Fruit fly (Drosophila melanogaster): ENCODE data around the gene Graf.

The Graf gene

DNA sequence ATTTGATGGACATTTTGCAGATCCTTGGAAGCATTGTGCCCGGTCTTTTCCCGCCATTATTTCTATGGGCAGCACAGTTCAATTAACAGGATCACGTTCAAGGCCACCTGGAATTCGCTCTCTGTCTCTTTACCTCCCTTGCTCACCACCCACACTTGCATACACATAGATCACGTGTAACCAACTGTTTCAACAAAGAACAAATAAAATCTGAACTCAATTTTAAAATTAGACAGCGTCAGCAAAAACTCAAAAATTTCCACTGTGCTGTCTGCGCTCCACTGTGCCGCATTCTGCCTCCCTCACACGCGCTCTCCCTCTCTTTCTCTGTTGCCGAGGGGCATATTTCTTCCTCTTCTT lies 50.9 kb downstream of the Graf start (continued):
- TF ChIP-seq CG14860 (GFP tag; IDR thresholded peaks at IDR 0.05; ENCODE audit: partially characterized antibody) (no peak), CG15269 (tag; optimal IDR thresholded peaks at IDR 0.05) (peak; percentile 35), CG11456 (GFP tag; IDR thresholded peaks at IDR 0.05) (peak; percentile 52; the same call in 1 of the 3 replicates), CG2120 (GFP tag; optimal IDR thresholded peaks at IDR 0.05) (peak; percentile 8), bab2 (GFP tag; optimal IDR thresholded peaks at IDR 0.05) (no peak), grau (tag; optimal IDR thresholded peaks at IDR 0.05) (peak; percentile 14), sug (tag; optimal IDR thresholded peaks at IDR 0.05) (no peak), CG10321 (GFP tag; IDR thresholded peaks at IDR 0.05) (peak; percentile 44), CG4730 (GFP tag; IDR thresholded peaks at IDR 0.05) (0 out of 2 replicates have a peak, but pooled peaks have one; percentile 15), Ptx1 (GFP tag; IDR thresholded peaks at IDR 0.05) (peak; percentile 19; the same call in 1 of the 2 replicates), Camta (GFP tag; optimal IDR thresholded peaks at IDR 0.05) (no peak), NC2α (GFP tag; optimal IDR thresholded peaks at IDR 0.05) (no peak), sr (GFP tag; IDR thresholded peaks at IDR 0.05) (0 out of 3 replicates have a peak, but pooled peaks have one; percentile 38), Max (GFP tag; optimal IDR thresholded peaks at IDR 0.05) (no peak), Kr (GFP tag; optimal IDR thresholded peaks at IDR 0.05) (no peak), Meics (GFP tag; optimal IDR thresholded peaks at IDR 0.05) (peak; percentile 22), ATbp (GFP tag; optimal IDR thresholded peaks at IDR 0.05) (peak; percentile 20), Xrp1 (GFP tag; IDR thresholded peaks at IDR 0.05) (peak; percentile 34; the same call in 1 of the 2 replicates), twi (tag; optimal IDR thresholded peaks at IDR 0.05) (no peak), CG12769 (tag; optimal IDR thresholded peaks at IDR 0.05) (peak; percentile 38), CG17568 (GFP tag; optimal IDR thresholded peaks at IDR 0.05) (no peak), CG34422 (GFP tag; IDR thresholded peaks at IDR 0.05) (peak; percentile 42; the same call in 1 of the 3 replicates), tgo (GFP tag; IDR thresholded peaks at IDR 0.05) (0 out of 3 replicates have a peak, but pooled peaks have one; percentile 34), CG10979 (tag; optimal IDR thresholded peaks at IDR 0.05) (peak; percentile 1), CG1603 (tag; optimal IDR thresholded peaks at IDR 0.05) (peak; percentile 22), Trl (optimal IDR thresholded peaks at IDR 0.05) (peak in 1 of 2 experiments; percentile 28), Trl (GFP tag; optimal IDR thresholded peaks at IDR 0.05) (no peak), chinmo (GFP tag; IDR thresholded peaks at IDR 0.05; ENCODE audit: partially characterized antibody) (0 out of 4 replicates have a peak, but pooled peaks have one; percentile 8), CG9727 (GFP tag; optimal IDR thresholded peaks at IDR 0.05) (peak; percentile 19), CG4282 (GFP tag; optimal IDR thresholded peaks at IDR 0.05) (peak; percentile 31)

DNA sequence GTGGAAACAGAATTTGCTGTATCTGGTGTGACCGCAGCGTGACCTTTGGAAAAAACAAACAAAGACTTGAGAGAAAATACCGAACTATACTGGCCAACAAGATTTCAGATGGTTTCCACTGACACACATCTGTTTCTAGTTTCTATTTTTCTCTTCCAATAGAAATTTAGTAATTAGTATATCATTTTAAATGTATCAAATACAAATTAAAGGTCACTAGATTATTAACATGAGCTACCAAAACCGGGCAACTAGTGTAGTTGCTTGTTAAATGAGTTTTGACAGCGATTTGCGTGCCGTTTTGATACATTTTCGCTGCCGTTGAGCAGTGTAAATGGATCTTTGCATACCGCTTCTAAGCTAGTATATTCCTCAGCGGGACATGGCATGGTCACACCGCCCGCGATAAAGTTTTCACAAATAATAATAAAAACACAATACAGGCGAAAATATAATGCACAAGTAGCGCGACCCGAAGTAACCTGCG lies 56.8 kb downstream of the Graf start, which contains the start of the genes Pis and Hap40:
Pis (minus strand) TSS at position 51 of the 487 bp plus-strand sequence.
Hap40 (plus strand) TSS at position 406 of the 487 bp plus-strand sequence.
- TF ChIP-seq CG6175 (GFP tag; IDR thresholded peaks at IDR 0.05) (no peak), fd3F (GFP tag; optimal IDR thresholded peaks at IDR 0.05) (peak; percentile 73), gcm2 (GFP tag; optimal IDR thresholded peaks at IDR 0.05) (no peak), Jarid2 (GFP tag; optimal IDR thresholded peaks at IDR 0.05) (no peak), Oaz (GFP tag; IDR thresholded peaks at IDR 0.05) (0 out of 2 replicates have a peak, but pooled peaks have one; percentile 34), CG4730 (GFP tag; IDR thresholded peaks at IDR 0.05) (peak; percentile 39; the same call in 1 of the 2 replicates), CG30020 (tag; optimal IDR thresholded peaks at IDR 0.05) (peak; percentile 93), CG18476 (GFP tag; optimal IDR thresholded peaks at IDR 0.05) (peak; percentile 48), trem (tag; optimal IDR thresholded peaks at IDR 0.05) (peak; percentile 58), Dad (GFP tag; optimal IDR thresholded peaks at IDR 0.05) (no peak), Sin3A (optimal IDR thresholded peaks at IDR 0.05) (peak; percentile 98), psq (GFP tag; optimal IDR thresholded peaks at IDR 0.05) (peak; percentile 25), E2f1 (GFP tag; IDR thresholded peaks at IDR 0.05) (peak; percentile 17; the same call in 1 of the 2 replicates), CG17385 (GFP tag; optimal IDR thresholded peaks at IDR 0.05) (peak; percentile 48), fu2 (GFP tag; optimal IDR thresholded peaks at IDR 0.05) (peak; percentile 60), CG2202 (tag; optimal IDR thresholded peaks at IDR 0.05) (no peak), CG17186 (GFP tag; optimal IDR thresholded peaks at IDR 0.05) (peak; percentile 10), Atf6 (GFP tag; IDR thresholded peaks at IDR 0.05) (peak; percentile 45; the same call in 1 of the 2 replicates), sd (tag; optimal IDR thresholded peaks at IDR 0.05) (peak; percentile 58), CG11398 (GFP tag; optimal IDR thresholded peaks at IDR 0.05) (no peak), ham (GFP tag; IDR thresholded peaks at IDR 0.05) (no peak), CG7928 (GFP tag; optimal IDR thresholded peaks at IDR 0.05) (peak; percentile 37), CG10565 (GFP tag; optimal IDR thresholded peaks at IDR 0.05) (no peak), Trl (optimal IDR thresholded peaks at IDR 0.05) (no peak), Trl (GFP tag; optimal IDR thresholded peaks at IDR 0.05) (no peak)
